Worm (Caenorhabditis elegans): ENCODE data around the gene ben-1.

ben-1 gene

DNA sequence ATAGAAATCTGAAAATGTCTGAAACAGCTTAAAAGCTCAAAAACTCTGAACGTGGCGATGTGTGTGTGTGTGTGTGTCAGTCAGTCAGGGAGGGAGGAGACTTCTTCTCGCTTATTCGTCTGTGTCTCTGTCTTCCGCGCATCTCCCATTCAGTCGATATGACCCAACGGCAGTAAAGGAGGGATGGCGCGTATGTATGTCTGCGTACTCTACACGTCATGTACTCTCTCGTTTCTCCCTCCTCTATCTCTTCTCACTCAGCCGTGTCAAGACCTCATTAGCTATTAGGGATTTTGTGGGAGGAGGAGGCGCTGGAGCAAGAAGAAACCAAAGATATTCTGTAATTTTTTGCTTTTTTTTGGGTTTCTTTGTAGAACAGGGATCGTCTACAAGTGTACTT lies 9.4 kb downstream of the ben-1 start (continued):
- TF ChIP-seq madf-9 (GFP tag; conservative IDR thresholded peaks at IDR 0.05), result 0 out of 2 replicates have a peak, but pooled peaks have one; percentile 12
- TF ChIP-seq hmg-1.1 (GFP tag; IDR thresholded peaks at IDR 0.05), result peak; percentile 75
- TF ChIP-seq hlh-30 (tag; optimal IDR thresholded peaks at IDR 0.05; ENCODE audit: insufficient read depth), result peak; percentile 77
- TF ChIP-seq nhr-76 (tag; optimal IDR thresholded peaks at IDR 0.05), result no peak
- TF ChIP-seq sdz-12 (GFP tag; optimal IDR thresholded peaks at IDR 0.05), result no peak
- no peak for TF ChIP-seq saeg-2 (GFP tag; IDR thresholded peaks at IDR 0.05)
- peak; percentile 25 for TF ChIP-seq dve-1 (tag; optimal IDR thresholded peaks at IDR 0.05; ENCODE audit: insufficient read depth)
- TF ChIP-seq dpl-1 (GFP tag; optimal IDR thresholded peaks at IDR 0.05), result peak; percentile 31
- no peak for TF ChIP-seq arid-1 (GFP tag; conservative IDR thresholded peaks at IDR 0.05)
- peak; percentile 32 for TF ChIP-seq lin-38 (GFP tag; IDR thresholded peaks at IDR 0.05)
- TF ChIP-seq rbr-2 (tag; optimal IDR thresholded peaks at IDR 0.05), result peak; percentile 71
- TF ChIP-seq gei-8 (GFP tag; optimal IDR thresholded peaks at IDR 0.05), result no peak
- no peak for TF ChIP-seq spr-1 (tag; optimal IDR thresholded peaks at IDR 0.05)
- peak; percentile 38; the same call in 1 of the 2 replicates for TF ChIP-seq dmd-6 (GFP tag; IDR thresholded peaks at IDR 0.05)
- peak; percentile 51 for TF ChIP-seq hlh-11 (tag; optimal IDR thresholded peaks at IDR 0.05)
- TF ChIP-seq daf-16 (GFP tag; optimal IDR thresholded peaks at IDR 0.05), result no peak
- TF ChIP-seq daf-16 (tag; optimal IDR thresholded peaks at IDR 0.05), result peak; percentile 17
- TF ChIP-seq unc-62 (GFP tag; optimal IDR thresholded peaks at IDR 0.05 in 1 of 2), result peak in 1 of 2 experiments; percentile 63
- TF ChIP-seq unc-62 (tag; optimal IDR thresholded peaks at IDR 0.05), result no peak
- TF ChIP-seq mdt-29 (GFP tag; IDR thresholded peaks at IDR 0.05), result no peak
- no peak for TF ChIP-seq pqm-1 (tag; optimal IDR thresholded peaks at IDR 0.05)
- peak; percentile 57 to 62 for TF ChIP-seq lsy-2 (tag; optimal IDR thresholded peaks at IDR 0.05)

DNA sequence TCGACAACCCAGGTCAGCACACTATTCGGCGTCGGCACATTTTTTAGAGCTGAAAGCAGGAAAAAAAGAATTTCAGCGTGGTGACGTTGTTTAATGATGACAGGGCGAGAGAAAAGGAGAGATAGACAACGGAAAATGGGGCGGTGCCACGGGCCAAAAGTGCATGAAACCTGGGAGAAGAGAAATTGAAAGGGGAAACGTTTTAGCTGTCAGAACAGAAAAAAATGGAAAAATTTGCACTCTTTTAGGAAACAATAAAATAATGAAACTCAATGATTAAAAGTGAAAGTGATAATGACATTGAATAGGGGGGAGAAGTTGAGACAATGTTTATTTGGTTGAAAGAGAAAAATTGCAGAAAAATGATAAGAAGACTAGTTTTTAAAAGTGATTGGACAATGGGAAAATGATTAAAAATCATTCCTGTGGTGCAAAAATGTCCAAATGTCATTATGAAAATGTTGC lies 11.7 kb downstream of the ben-1 start, which contains the start of gene pitp-1:
Gene pitp-1, minus strand, starts transcription at position 51 of the 465 bp plus-strand sequence.
- TF ChIP-seq madf-5 (GFP tag; IDR thresholded peaks at IDR 0.05) (no peak), snpc-1.2 (GFP tag; IDR thresholded peaks at IDR 0.05) (no peak), mep-1 (tag; optimal IDR thresholded peaks at IDR 0.05) (peak; percentile 8), hlh-11 (tag; optimal IDR thresholded peaks at IDR 0.05) (peak; percentile 44), F44E2.7 (GFP tag; IDR thresholded peaks at IDR 0.05) (no peak), nhr-25 (tag; optimal IDR thresholded peaks at IDR 0.05; ENCODE audit: borderline replicate concordance, insufficient read depth) (no peak), daf-12 (tag; optimal IDR thresholded peaks at IDR 0.05) (no peak), arid-1 (GFP tag; conservative IDR thresholded peaks at IDR 0.05) (no peak), dpl-1 (GFP tag; optimal IDR thresholded peaks at IDR 0.05) (no peak), snpc-4 (tag; optimal IDR thresholded peaks at IDR 0.05) (no peak), dve-1 (tag; optimal IDR thresholded peaks at IDR 0.05; ENCODE audit: insufficient read depth) (peak; percentile 57), daf-16 (GFP tag; optimal IDR thresholded peaks at IDR 0.05) (no peak), daf-16 (tag; optimal IDR thresholded peaks at IDR 0.05) (peak; percentile 43), F37D6.2 (tag; optimal IDR thresholded peaks at IDR 0.05) (no peak), Y48G9A.11 (GFP tag; IDR thresholded peaks at IDR 0.05) (no peak), dmd-6 (GFP tag; IDR thresholded peaks at IDR 0.05) (peak; percentile 93), F10B5.3 (tag; optimal IDR thresholded peaks at IDR 0.05) (no peak), duxl-1 (tag; optimal IDR thresholded peaks at IDR 0.05; ENCODE audit: poor library complexity) (no peak), ceh-32 (tag; optimal IDR thresholded peaks at IDR 0.05; ENCODE audit: poor library complexity) (no peak), ZK337.2 (GFP tag; IDR thresholded peaks at IDR 0.05) (no peak), aha-1 (tag) (peak; percentile 3), lsy-2 (tag; optimal IDR thresholded peaks at IDR 0.05) (no peak), nhr-41 (GFP tag; IDR thresholded peaks at IDR 0.05) (no peak), tag-97 (GFP tag; IDR thresholded peaks at IDR 0.05) (no peak), egl-43 (GFP tag; IDR thresholded peaks at IDR 0.05) (no peak), skn-1 (tag; optimal IDR thresholded peaks at IDR 0.05) (no peak), nhr-77 (tag; optimal IDR thresholded peaks at IDR 0.05) (peak; percentile 10), nhr-28 (tag; optimal IDR thresholded peaks at IDR 0.05) (peak; percentile 49), nhr-48 (tag; optimal IDR thresholded peaks at IDR 0.05) (peak; percentile 78), nhr-76 (tag; optimal IDR thresholded peaks at IDR 0.05) (no peak), nhr-42 (GFP tag; IDR thresholded peaks at IDR 0.05) (no peak), zfp-3 (GFP tag; conservative IDR thresholded peaks at IDR 0.05) (no peak), sdz-12 (GFP tag; optimal IDR thresholded peaks at IDR 0.05) (no peak), vab-7 (GFP tag; IDR thresholded peaks at IDR 0.05) (no peak), pqm-1 (tag; optimal IDR thresholded peaks at IDR 0.05) (peak; percentile 41), php-3 (GFP tag; IDR thresholded peaks at IDR 0.05) (0 out of 2 replicates have a peak, but pooled peaks have one; percentile 10), Y75B8A.6 (GFP tag; IDR thresholded peaks at IDR 0.05) (no peak)
